Worm (Caenorhabditis elegans): ENCODE data around the gene F58F12.3.

The F58F12.3 gene

DNA sequence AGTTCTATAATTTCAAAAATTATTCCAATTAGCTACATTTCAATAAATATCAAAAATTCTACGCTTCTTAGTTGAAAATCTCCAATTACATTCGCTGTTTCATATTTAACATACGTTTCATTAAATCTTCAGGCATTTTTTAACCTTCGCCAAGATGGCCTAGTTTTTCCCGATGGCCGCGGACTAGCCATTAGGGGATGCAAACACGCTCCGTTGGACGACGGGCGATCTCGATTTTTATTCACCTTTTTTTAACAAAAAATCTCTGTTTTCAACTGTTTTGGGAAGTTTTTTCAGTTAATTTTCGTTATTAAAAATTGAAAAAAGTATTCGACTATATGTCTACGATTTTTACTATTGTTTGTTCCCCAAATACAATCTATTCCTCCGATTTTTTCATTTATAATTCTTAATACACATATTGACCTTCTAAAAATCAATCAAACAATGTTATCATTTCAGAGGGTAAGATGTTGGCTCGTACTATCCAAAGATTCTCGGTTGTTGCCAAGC lies 7.9 kb downstream of the F58F12.3 start, which contains the start of gene F58F12.1 (continued):
- TF ChIP-seq nhr-77 (tag; optimal IDR thresholded peaks at IDR 0.05) (no peak), pag-3 (tag; optimal IDR thresholded peaks at IDR 0.05; ENCODE audit: borderline replicate concordance, insufficient read depth) (no peak), ceh-88 (GFP tag; IDR thresholded peaks at IDR 0.05) (no peak), dpl-1 (GFP tag; optimal IDR thresholded peaks at IDR 0.05) (peak; percentile 50 to 76 (median 62)), fkh-8 (tag; optimal IDR thresholded peaks at IDR 0.05) (peak; percentile 56), aly-2 (tag; optimal IDR thresholded peaks at IDR 0.05) (no peak), zag-1 (tag; optimal IDR thresholded peaks at IDR 0.05) (no peak), nhr-85 (tag) (peak; percentile 87), dsc-1 (tag; optimal IDR thresholded peaks at IDR 0.05) (peak; percentile 35), C16A3.4 (tag; optimal IDR thresholded peaks at IDR 0.05) (peak; percentile 78), ceh-82 (tag; optimal IDR thresholded peaks at IDR 0.05) (peak in 2 of 3 experiments; percentile 39 to 70), C34B4.2 (tag; optimal IDR thresholded peaks at IDR 0.05) (no peak), grh-1 (GFP tag; IDR thresholded peaks at IDR 0.05) (no peak), egl-13 (tag; optimal IDR thresholded peaks at IDR 0.05) (peak; percentile 39), nhr-12 (tag; optimal IDR thresholded peaks at IDR 0.05) (no peak), ztf-4 (tag; optimal IDR thresholded peaks at IDR 0.05) (no peak), sptf-1 (tag; optimal IDR thresholded peaks at IDR 0.05) (no peak), nhr-237 (tag; optimal IDR thresholded peaks at IDR 0.05) (no peak), lsy-2 (tag; optimal IDR thresholded peaks at IDR 0.05) (peak; percentile 56 to 79), lin-13 (GFP tag; optimal IDR thresholded peaks at IDR 0.05) (peak; percentile 50), nhr-90 (tag; optimal IDR thresholded peaks at IDR 0.05; ENCODE audit: poor library complexity) (peak; percentile 51), jun-1 (tag; optimal IDR thresholded peaks at IDR 0.05) (peak; percentile 44), lin-14 (GFP tag; optimal IDR thresholded peaks at IDR 0.05) (peak; percentile 73), ceh-8 (GFP tag; optimal IDR thresholded peaks at IDR 0.05) (no peak), rnt-1 (tag; optimal IDR thresholded peaks at IDR 0.05) (peak; percentile 95), egl-27 (tag; optimal IDR thresholded peaks at IDR 0.05) (no peak), unc-86 (tag; optimal IDR thresholded peaks at IDR 0.05) (peak; percentile 3), efl-1 (optimal IDR thresholded peaks at IDR 0.05) (peak; percentile 66 to 73), efl-1 (GFP tag; optimal IDR thresholded peaks at IDR 0.05 in 1 of 2) (peak; percentile 61 to 94), mab-9 (GFP tag; IDR thresholded peaks at IDR 0.05) (no peak), nhr-20 (tag; optimal IDR thresholded peaks at IDR 0.05) (peak; percentile 62), fos-1 (tag; optimal IDR thresholded peaks at IDR 0.05) (no peak), ets-5 (GFP tag; IDR thresholded peaks at IDR 0.05) (no peak), hlh-4 (tag; optimal IDR thresholded peaks at IDR 0.05) (no peak), sup-37 (GFP tag; optimal IDR thresholded peaks at IDR 0.05) (no peak), Y116A8C.19 (tag; optimal IDR thresholded peaks at IDR 0.05; ENCODE audit: borderline replicate concordance) (no peak), lir-3 (tag; optimal IDR thresholded peaks at IDR 0.05; ENCODE audit: poor library complexity) (peak; percentile 87), pqm-1 (tag; optimal IDR thresholded peaks at IDR 0.05) (no peak), ces-1 (GFP tag; optimal IDR thresholded peaks at IDR 0.05) (no peak)

DNA sequence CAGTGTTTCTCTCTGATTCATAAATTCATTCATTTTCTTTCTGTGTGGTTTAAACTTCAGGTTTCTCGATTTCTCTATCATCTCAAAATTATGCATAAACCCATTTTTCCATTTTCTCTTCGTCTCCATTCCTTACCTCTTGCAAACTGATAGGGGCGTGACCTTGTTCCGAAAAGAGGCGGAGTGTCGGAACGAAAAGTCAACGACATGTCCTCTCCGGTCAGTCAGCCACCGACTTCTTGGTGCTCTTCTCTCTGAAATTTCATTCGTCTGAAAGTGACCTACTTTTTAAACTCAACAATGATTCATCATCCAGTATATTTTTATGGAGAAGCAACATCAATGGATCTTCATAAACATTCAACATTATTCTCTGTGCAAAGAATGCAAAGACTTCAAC lies 10.2 kb downstream of the F58F12.3 start, which contains the start of gene F58F12.12:
Gene F58F12.12 (plus strand): TSS at position 301 of the 400 bp plus-strand sequence.
- no peak for TF ChIP-seq unc-30 (tag; optimal IDR thresholded peaks at IDR 0.05)
- TF ChIP-seq blmp-1 (tag; optimal IDR thresholded peaks at IDR 0.05): peak; percentile 5
